Fruit fly (Drosophila melanogaster): Measurements from ENCODE around the gene CG13059.

CG13059 gene

DNA sequence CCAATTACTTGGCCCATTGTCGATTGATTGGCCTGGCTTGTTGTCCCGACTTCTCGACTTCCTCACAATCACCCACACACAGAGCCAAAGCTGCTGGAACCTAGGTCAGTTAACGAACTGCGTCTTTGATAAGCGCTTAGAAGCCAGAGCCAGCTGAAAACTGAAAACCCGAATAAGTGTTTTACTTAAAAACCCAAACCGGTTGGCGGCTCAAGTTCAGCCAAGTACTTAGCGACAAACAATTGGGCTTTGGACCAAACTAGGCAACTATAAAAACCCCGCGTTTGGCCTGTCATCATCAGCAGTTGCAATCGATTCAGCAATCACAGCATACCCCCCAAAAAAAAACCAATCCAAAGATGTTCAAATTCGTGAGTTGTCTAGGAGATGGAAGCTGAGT is at the start of gene CG13059:
Gene CG13059, plus strand, starts transcription at position 301 of the 400 bp plus-strand sequence.
- no peak for TF ChIP-seq CG5204 (GFP tag; optimal IDR thresholded peaks at IDR 0.05)
- no peak for TF ChIP-seq CG11617 (GFP tag; optimal IDR thresholded peaks at IDR 0.05)
- no peak for TF ChIP-seq cnc (optimal IDR thresholded peaks at IDR 0.05)

DNA sequence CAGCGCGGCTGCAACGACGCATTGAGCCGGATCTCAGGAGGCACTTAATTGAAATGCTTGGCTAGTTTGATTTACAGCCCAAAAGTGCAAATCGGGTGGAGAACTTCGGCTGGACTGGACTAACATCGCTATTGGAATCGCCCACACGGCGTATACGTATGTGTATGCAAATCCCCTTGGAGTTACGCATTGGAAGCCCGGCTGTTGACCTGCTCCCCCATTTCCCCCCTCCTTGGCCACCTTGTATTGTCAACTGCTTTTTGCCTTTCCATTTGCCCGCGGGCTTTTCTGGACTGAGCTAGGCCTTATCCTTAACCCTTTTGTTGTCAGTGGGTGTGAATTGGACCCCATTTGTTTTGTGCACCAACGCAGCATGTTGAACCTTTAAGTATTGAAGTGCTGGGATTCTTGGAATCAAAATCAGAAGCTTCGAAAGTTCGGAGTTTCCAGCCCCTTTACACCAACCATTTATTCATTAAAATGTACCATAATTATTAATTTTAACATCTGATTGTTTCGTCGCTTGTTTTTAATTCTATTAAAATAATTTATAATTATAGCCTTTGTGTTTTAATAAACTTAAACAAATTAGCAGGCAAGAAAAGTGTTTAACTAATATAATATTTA is 48.0 kb upstream of the CG13059 start:
- TF ChIP-seq CG1620 (GFP tag; optimal IDR thresholded peaks at IDR 0.05) (no peak), cic (GFP tag; optimal IDR thresholded peaks at IDR 0.05) (no peak), CG14711 (tag; optimal IDR thresholded peaks at IDR 0.05) (no peak), CG33017 (tag; optimal IDR thresholded peaks at IDR 0.05) (no peak), CG12768 (GFP tag; optimal IDR thresholded peaks at IDR 0.05) (no peak), tj (GFP tag; optimal IDR thresholded peaks at IDR 0.05) (no peak), pad (GFP tag; optimal IDR thresholded peaks at IDR 0.05) (no peak), Mnt (GFP tag; optimal IDR thresholded peaks at IDR 0.05) (no peak)

DNA sequence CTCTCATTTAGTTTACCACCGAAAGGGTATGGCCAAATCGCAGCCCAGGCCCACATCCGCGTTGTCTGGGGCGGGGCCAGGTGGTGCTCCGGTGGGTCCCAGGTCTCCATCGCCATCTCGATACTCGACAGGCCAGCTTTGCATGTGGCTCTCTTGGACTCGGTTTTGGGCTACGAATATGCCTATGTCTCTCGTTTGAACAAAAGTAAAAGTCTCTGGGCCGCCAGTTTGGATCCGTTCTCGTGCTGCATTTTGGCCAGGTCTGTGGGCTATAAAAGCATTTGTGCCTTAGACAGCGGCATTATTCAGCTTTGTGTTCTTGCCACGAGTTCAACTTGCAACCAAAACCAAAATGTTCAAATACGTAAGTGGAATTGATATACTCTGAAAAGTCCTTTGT is 46.3 kb upstream of the CG13059 start, which contains the start of gene CG13065:
Gene CG13065, plus strand, starts transcription at position 301 of the 400 bp plus-strand sequence.
- TF ChIP-seq CG11617 (GFP tag; optimal IDR thresholded peaks at IDR 0.05) = no peak
- no peak for TF ChIP-seq CG12768 (GFP tag; optimal IDR thresholded peaks at IDR 0.05)
- no peak for TF ChIP-seq cnc (optimal IDR thresholded peaks at IDR 0.05)
- TF ChIP-seq CG5204 (GFP tag; optimal IDR thresholded peaks at IDR 0.05) = no peak
- no peak for TF ChIP-seq toe (GFP tag; optimal IDR thresholded peaks at IDR 0.05)
- TF ChIP-seq CG14711 (tag; optimal IDR thresholded peaks at IDR 0.05) = no peak
- no peak for TF ChIP-seq CG33017 (tag; optimal IDR thresholded peaks at IDR 0.05)
- no peak for TF ChIP-seq ovo (GFP tag; optimal IDR thresholded peaks at IDR 0.05)
- TF ChIP-seq Mnt (GFP tag; optimal IDR thresholded peaks at IDR 0.05) = no peak
- TF ChIP-seq CG7101 (tag; optimal IDR thresholded peaks at IDR 0.05) = no peak
- TF ChIP-seq Clk (GFP tag; optimal IDR thresholded peaks at IDR 0.05) = no peak
- no peak for TF ChIP-seq pad (GFP tag; optimal IDR thresholded peaks at IDR 0.05)
- TF ChIP-seq bab1 (GFP tag; optimal IDR thresholded peaks at IDR 0.05) = no peak
- TF ChIP-seq cic (GFP tag; optimal IDR thresholded peaks at IDR 0.05) = no peak
- no peak for TF ChIP-seq kay (GFP tag; ENCODE audit: borderline replicate concordance)
- TF ChIP-seq Crg-1 (GFP tag; optimal IDR thresholded peaks at IDR 0.05) = no peak
- TF ChIP-seq CG7045 (GFP tag; optimal IDR thresholded peaks at IDR 0.05) = no peak
- TF ChIP-seq CG1620 (GFP tag; optimal IDR thresholded peaks at IDR 0.05) = no peak
- TF ChIP-seq Hr96 (GFP tag; optimal IDR thresholded peaks at IDR 0.05) = no peak

- no peak for TF ChIP-seq cic (GFP tag; optimal IDR thresholded peaks at IDR 0.05)
- TF ChIP-seq Mnt (GFP tag; optimal IDR thresholded peaks at IDR 0.05) = no peak
- no peak for TF ChIP-seq cnc (optimal IDR thresholded peaks at IDR 0.05)
- no peak for TF ChIP-seq CG14711 (tag; optimal IDR thresholded peaks at IDR 0.05)
- no peak for TF ChIP-seq CG7101 (tag; optimal IDR thresholded peaks at IDR 0.05)
- no peak for TF ChIP-seq CG7045 (GFP tag; optimal IDR thresholded peaks at IDR 0.05)
- no peak for TF ChIP-seq Crg-1 (GFP tag; optimal IDR thresholded peaks at IDR 0.05)
- TF ChIP-seq toe (GFP tag; optimal IDR thresholded peaks at IDR 0.05) = no peak
- TF ChIP-seq CG5204 (GFP tag; optimal IDR thresholded peaks at IDR 0.05) = no peak
- TF ChIP-seq pad (GFP tag; optimal IDR thresholded peaks at IDR 0.05) = no peak
- no peak for TF ChIP-seq CG1620 (GFP tag; optimal IDR thresholded peaks at IDR 0.05)
Observed at dm6 chr3L:16279171-16279570, 44.3 kb upstream of the CG13059 start, which contains the start of gene CG13050. CG13050 (minus strand) TSS chr3L:16279271.

DNA sequence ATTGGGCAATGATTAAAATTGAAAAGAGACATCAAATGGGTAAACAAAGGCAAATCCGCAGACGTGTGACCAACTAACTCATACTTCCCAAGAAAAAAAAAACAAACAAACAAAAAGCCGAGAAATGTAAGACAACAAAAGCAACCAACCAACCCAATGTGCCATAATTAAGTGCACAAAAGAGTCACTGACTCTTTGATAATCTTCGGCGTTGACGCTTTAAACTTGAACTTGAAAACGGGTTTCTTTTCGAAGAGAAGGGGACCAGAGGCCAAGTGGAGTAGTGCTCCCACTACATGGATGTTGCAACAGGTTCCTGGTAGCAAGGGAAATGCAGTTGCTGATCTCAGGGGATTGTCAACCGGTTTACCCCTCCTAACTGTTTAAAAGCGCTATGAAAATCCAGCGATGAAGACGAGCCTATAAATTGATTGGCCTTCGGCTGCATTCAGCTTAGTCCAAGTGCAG is 43.5 kb upstream of the CG13059 start, which contains the start of gene CG13064:
Gene CG13064, plus strand, starts transcription at position 418 of the 468 bp plus-strand sequence.
- TF ChIP-seq pad (GFP tag; optimal IDR thresholded peaks at IDR 0.05) (no peak), ovo (GFP tag; optimal IDR thresholded peaks at IDR 0.05) (no peak), Crg-1 (GFP tag; optimal IDR thresholded peaks at IDR 0.05) (no peak), Hr96 (GFP tag; optimal IDR thresholded peaks at IDR 0.05) (no peak), Mnt (GFP tag; optimal IDR thresholded peaks at IDR 0.05) (no peak)

DNA sequence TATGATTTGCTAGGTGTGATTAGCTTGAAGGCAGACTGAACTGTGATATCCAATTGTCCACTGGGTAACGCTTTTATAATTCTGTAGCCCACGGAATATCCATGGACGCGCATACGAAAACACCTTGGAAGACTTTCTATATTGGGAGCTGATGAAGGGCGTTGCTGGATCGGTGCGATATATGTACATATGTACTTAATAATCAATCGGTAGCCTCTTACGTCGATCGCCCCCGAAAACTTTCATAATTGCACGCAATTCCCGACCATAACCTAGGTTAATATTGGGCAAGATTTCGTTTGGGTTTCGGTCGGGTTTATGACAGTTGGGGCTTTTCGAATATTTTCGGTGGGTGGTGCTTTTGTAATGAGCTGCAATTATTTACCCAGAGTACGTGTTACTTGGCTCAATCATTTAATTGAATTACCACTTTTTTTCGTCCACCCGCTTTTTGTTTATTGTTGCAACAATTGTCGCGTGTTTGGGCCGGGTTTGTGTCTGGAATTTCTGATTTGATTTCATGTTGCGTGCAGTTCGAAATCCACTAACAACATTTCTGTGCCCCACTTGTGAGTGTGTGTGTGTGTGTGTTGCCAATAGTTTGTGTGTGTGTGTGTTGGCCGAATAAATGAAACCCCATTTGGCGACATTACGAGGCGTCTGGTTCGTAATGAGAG is 41.5 kb upstream of the CG13059 start, which contains the start of gene CG13049:
Gene CG13049, minus strand, starts transcription at position 51 of the 677 bp plus-strand sequence.
- TF ChIP-seq toe (GFP tag; optimal IDR thresholded peaks at IDR 0.05) = no peak
- no peak for TF ChIP-seq CG1620 (GFP tag; optimal IDR thresholded peaks at IDR 0.05)
- no peak for TF ChIP-seq ovo (GFP tag; optimal IDR thresholded peaks at IDR 0.05)
- no peak for TF ChIP-seq CG14711 (tag; optimal IDR thresholded peaks at IDR 0.05)
- no peak for TF ChIP-seq CG7101 (tag; optimal IDR thresholded peaks at IDR 0.05)
- no peak for TF ChIP-seq CG12768 (GFP tag; optimal IDR thresholded peaks at IDR 0.05)
- TF ChIP-seq tj (GFP tag; optimal IDR thresholded peaks at IDR 0.05) = no peak
- no peak for TF ChIP-seq CG11617 (GFP tag; optimal IDR thresholded peaks at IDR 0.05)
- no peak for TF ChIP-seq Mnt (GFP tag; optimal IDR thresholded peaks at IDR 0.05)
- TF ChIP-seq CG5204 (GFP tag; optimal IDR thresholded peaks at IDR 0.05) = no peak
- no peak for TF ChIP-seq CG33017 (tag; optimal IDR thresholded peaks at IDR 0.05)
- no peak for TF ChIP-seq pad (GFP tag; optimal IDR thresholded peaks at IDR 0.05)
- TF ChIP-seq cic (GFP tag; optimal IDR thresholded peaks at IDR 0.05) = no peak
